Fruit fly (Drosophila melanogaster) whole organism, embryonic: ENCODE data around the gene Adh.

Experiments
- Antp ChIP-seq: fragments of 200-800 bp; sonication (Bioruptor generic); optimal IDR thresholded peaks from 3 replicates; lab custom pipeline; 2016; ENCODE audit warnings: missing biosample characterization, missing genetic modification characterization
- Atf3 ChIP-seq: fragments of 200-800 bp; sonication (Bioruptor generic); optimal IDR thresholded peaks from 3 replicates; lab custom pipeline; 2016; ENCODE audit warnings: missing biosample characterization, missing genetic modification characterization
- CG10274 ChIP-seq: fragments of 200-800 bp; sonication (Bioruptor generic); optimal IDR thresholded peaks from 3 replicates; lab custom pipeline; 2017; ENCODE audit warnings: missing biosample characterization, mild to moderate bottlenecking, missing genetic modification characterization
- CG11695 ChIP-seq: fragments of 200-800 bp; sonication (Bioruptor generic); IDR thresholded peaks from 3 replicates; pipeline ENCODE4 v1.3.6; 2022; ENCODE audit warnings: missing biosample characterization, missing genetic modification characterization
- CG12104 ChIP-seq: fragments of 200-800 bp; sonication (Bioruptor generic); optimal IDR thresholded peaks from 3 replicates; lab custom pipeline; 2016; ENCODE audit warnings: missing biosample characterization, missing genetic modification characterization
- CG12769 ChIP-seq: fragments of 200-800 bp; sonication (Bioruptor generic); optimal IDR thresholded peaks from 2 replicates; lab custom pipeline; 2019; ENCODE audit warnings: missing biosample characterization, mild to moderate bottlenecking, missing genetic modification characterization, moderate library complexity
- CG12942 ChIP-seq: fragments of 200-800 bp; sonication (Bioruptor generic); optimal IDR thresholded peaks from 3 replicates; lab custom pipeline; 2016; ENCODE audit warnings: missing biosample characterization, missing genetic modification characterization
- CG14667 ChIP-seq: fragments of 200-800 bp; sonication (Bioruptor generic); IDR thresholded peaks from 2 replicates; pipeline ENCODE4 v1.3.6; 2022; ENCODE audit warnings: missing biosample characterization, missing genetic modification characterization
- CG1603 ChIP-seq: fragments of 200-800 bp; sonication (Bioruptor generic); optimal IDR thresholded peaks from 2 replicates; lab custom pipeline; 2019; ENCODE audit warnings: missing biosample characterization, mild to moderate bottlenecking, missing genetic modification characterization, moderate library complexity
- CG1647 ChIP-seq: fragments of 200-800 bp; sonication (Bioruptor generic); optimal IDR thresholded peaks from 3 replicates; lab custom pipeline; 2016; ENCODE audit warnings: missing biosample characterization, missing genetic modification characterization
- CG16779 ChIP-seq: fragments of 200-800 bp; sonication (Bioruptor generic); IDR thresholded peaks from 2 replicates; pipeline ENCODE4 v1.3.6; 2022; ENCODE audit warnings: missing biosample characterization, missing genetic modification characterization
- CG17328 ChIP-seq: fragments of 200-800 bp; sonication (Bioruptor generic); IDR thresholded peaks from 2 replicates; pipeline ENCODE4 v1.3.6; 2022; ENCODE audit warnings: missing biosample characterization, missing genetic modification characterization
- CG17359 ChIP-seq: fragments of 200-800 bp; sonication (Bioruptor generic); optimal IDR thresholded peaks from 3 replicates; lab custom pipeline; 2018; ENCODE audit warnings: missing biosample characterization, mild to moderate bottlenecking, missing genetic modification characterization, moderate library complexity
- CG18764 ChIP-seq: fragments of 200-800 bp; sonication (Bioruptor generic); optimal IDR thresholded peaks from 3 replicates; lab custom pipeline; 2016; ENCODE audit warnings: missing biosample characterization, missing genetic modification characterization
- CG3847 ChIP-seq: fragments of 200-800 bp; sonication (Bioruptor generic); IDR thresholded peaks from 2 replicates; pipeline ENCODE4 v1.3.6; 2022; ENCODE audit warnings: missing biosample characterization, missing genetic modification characterization
- CG3995 ChIP-seq: fragments of 200-800 bp; sonication (Bioruptor generic); optimal IDR thresholded peaks from 3 replicates; lab custom pipeline; 2016; ENCODE audit warnings: missing biosample characterization, missing genetic modification characterization
- CG4282 ChIP-seq: fragments of 200-800 bp; sonication (Bioruptor generic); optimal IDR thresholded peaks from 2 replicates; lab custom pipeline; 2016; ENCODE audit warnings: missing biosample characterization, missing genetic modification characterization
- CG5180 ChIP-seq: fragments of 200-800 bp; sonication (Bioruptor generic); optimal IDR thresholded peaks from 3 replicates; lab custom pipeline; 2017; ENCODE audit warnings: missing biosample characterization, missing genetic modification characterization, mild to moderate bottlenecking, moderate library complexity, missing genetic modification reagents
- CG6854 ChIP-seq: fragments of 200-800 bp; sonication (Bioruptor generic); optimal IDR thresholded peaks from 3 replicates; lab custom pipeline; 2017; ENCODE audit warnings: missing biosample characterization, mild to moderate bottlenecking, missing genetic modification characterization
- CG7357 ChIP-seq: fragments of 200-800 bp; sonication (Bioruptor generic); IDR thresholded peaks from 3 replicates; pipeline ENCODE4 v1.3.6; 2022; ENCODE audit warnings: missing biosample characterization, missing genetic modification characterization
- CG7556 ChIP-seq: fragments of 200-800 bp; sonication (Bioruptor generic); optimal IDR thresholded peaks from 2 replicates; lab custom pipeline; 2017; ENCODE audit warnings: missing biosample characterization, mild to moderate bottlenecking, missing genetic modification characterization
- CG8924 ChIP-seq: fragments of 200-800 bp; optimal IDR thresholded peaks from 3 replicates; lab custom pipeline; 2019; ENCODE audit warnings: missing biosample characterization, mild to moderate bottlenecking, missing genetic modification characterization, moderate library complexity
- CG9609 ChIP-seq: fragments of 200-800 bp; sonication (Bioruptor generic); optimal IDR thresholded peaks from 3 replicates; lab custom pipeline; 2016; ENCODE audit warnings: missing biosample characterization, missing genetic modification characterization
- CG9727 ChIP-seq: fragments of 200-800 bp; sonication (Bioruptor generic); optimal IDR thresholded peaks from 3 replicates; lab custom pipeline; 2017; ENCODE audit warnings: missing biosample characterization, mild to moderate bottlenecking, missing genetic modification characterization
- CG9876 ChIP-seq: fragments of 200-800 bp; sonication (Bioruptor generic); optimal IDR thresholded peaks from 2 replicates; lab custom pipeline; 2016; ENCODE audit warnings: missing biosample characterization, missing genetic modification characterization
- CoRest ChIP-seq: fragments of 200-800 bp; sonication (Bioruptor generic); optimal IDR thresholded peaks from 3 replicates; lab custom pipeline; 2018; ENCODE audit warnings: missing biosample characterization, mild to moderate bottlenecking, missing genetic modification characterization, moderate library complexity
- D ChIP-seq, 2 experiments: fragments of 200-800 bp in 1 of 2; fragments of >200 bp in 1 of 2; sonication (Bioruptor generic) in 1 of 2; optimal IDR thresholded peaks; 2 replicates in 1 of 2; 3 replicates in 1 of 2; lab custom pipeline; 2017; ENCODE audit warnings: mild to moderate bottlenecking in 1 of 2, missing biosample characterization in 1 of 2, missing genetic modification characterization in 1 of 2, missing genetic modification reagents in 1 of 2
- Dad ChIP-seq: fragments of 200-800 bp; sonication (Bioruptor generic); optimal IDR thresholded peaks from 3 replicates; lab custom pipeline; 2016; ENCODE audit warnings: missing biosample characterization, missing genetic modification characterization
- Doc3 ChIP-seq: fragments of 200-800 bp; sonication (Bioruptor generic); IDR thresholded peaks from 3 replicates; pipeline ENCODE4 v1.3.6; 2022; ENCODE audit warnings: missing biosample characterization, missing genetic modification characterization; ENCODE audit not compliant: partially characterized antibody
- E2f1 ChIP-seq: fragments of 200-800 bp; sonication (Bioruptor generic); IDR thresholded peaks from 2 replicates; pipeline ENCODE4 v1.3.6; 2022; ENCODE audit warnings: missing biosample characterization, missing genetic modification characterization
- Hmx ChIP-seq: fragments of 200-800 bp; sonication (Bioruptor generic); optimal IDR thresholded peaks from 2 replicates; lab custom pipeline; 2016; ENCODE audit warnings: missing biosample characterization, missing genetic modification characterization
- Nf-YA ChIP-seq: fragments of 200-800 bp; sonication (Bioruptor generic); IDR thresholded peaks from 2 replicates; pipeline ENCODE4 v1.3.6; 2022; ENCODE audit warnings: missing biosample characterization, missing genetic modification characterization
- Rfx ChIP-seq: fragments of 200-800 bp; sonication (Bioruptor generic); IDR thresholded peaks from 2 replicates; pipeline ENCODE4 v1.3.6; 2022; ENCODE audit warnings: missing biosample characterization, missing genetic modification characterization
- Vsx1 ChIP-seq: fragments of 200-800 bp; sonication (Bioruptor generic); optimal IDR thresholded peaks from 2 replicates; lab custom pipeline; 2017; ENCODE audit warnings: missing biosample characterization, mild to moderate bottlenecking, missing genetic modification characterization, missing genetic modification reagents
- Xrp1 ChIP-seq: fragments of 200-800 bp; sonication (Bioruptor generic); IDR thresholded peaks from 2 replicates; pipeline ENCODE4 v1.3.6; 2022; ENCODE audit warnings: missing biosample characterization, missing genetic modification characterization
- YL-1 ChIP-seq: fragments of 200-800 bp; sonication (Bioruptor generic); optimal IDR thresholded peaks from 3 replicates; lab custom pipeline; 2017; ENCODE audit warnings: missing biosample characterization, mild to moderate bottlenecking, missing genetic modification characterization
- ash1 ChIP-seq: fragments of 200-800 bp; sonication (Bioruptor generic); optimal IDR thresholded peaks from 2 replicates; lab custom pipeline; 2018; ENCODE audit warnings: missing biosample characterization, mild to moderate bottlenecking, missing genetic modification characterization
- ems ChIP-seq: fragments of 200-800 bp; sonication (Bioruptor generic); optimal IDR thresholded peaks from 3 replicates; lab custom pipeline; 2016; ENCODE audit warnings: missing biosample characterization, missing genetic modification characterization
- eve ChIP-seq, 2 experiments: fragments of >200 bp; optimal IDR thresholded peaks; 2 replicates each; lab custom pipeline; 2017; ENCODE audit warnings: missing biosample characterization in 2 of 2, missing genetic modification characterization in 2 of 2
- fd102C ChIP-seq: fragments of 200-800 bp; sonication (Bioruptor generic); optimal IDR thresholded peaks from 2 replicates; lab custom pipeline; 2018; ENCODE audit warnings: missing biosample characterization, mild to moderate bottlenecking, missing genetic modification characterization, moderate library complexity
- hth ChIP-seq: fragments of >200 bp; optimal IDR thresholded peaks from 2 replicates; lab custom pipeline; 2017; ENCODE audit warnings: inconsistent platforms
- lab ChIP-seq: fragments of 200-800 bp; sonication (Bioruptor generic); optimal IDR thresholded peaks from 3 replicates; lab custom pipeline; 2017; ENCODE audit warnings: missing biosample characterization, missing genetic modification characterization, mild to moderate bottlenecking, moderate library complexity, missing genetic modification reagents
- nmo ChIP-seq: fragments of 200-800 bp; sonication (Bioruptor generic); optimal IDR thresholded peaks from 2 replicates; lab custom pipeline; 2018; ENCODE audit warnings: missing biosample characterization, mild to moderate bottlenecking, missing genetic modification characterization, moderate library complexity
- pzg ChIP-seq: fragments of 200-800 bp; sonication (Bioruptor generic); optimal IDR thresholded peaks from 3 replicates; lab custom pipeline; 2018; ENCODE audit warnings: missing biosample characterization, mild to moderate bottlenecking, missing genetic modification characterization, moderate library complexity
- sc ChIP-seq, 3 experiments: fragments of >200 bp in 2 of 3; fragments of 200-800 bp in 1 of 3; sonication (Bioruptor generic) in 1 of 3; optimal IDR thresholded peaks; 2 replicates in 2 of 3; 3 replicates in 1 of 3; lab custom pipeline; 2017; ENCODE audit warnings: mild to moderate bottlenecking in 1 of 3, missing biosample characterization in 1 of 3, missing genetic modification characterization in 1 of 3, missing genetic modification reagents in 1 of 3
- scrt ChIP-seq: fragments of 200-800 bp; sonication (Bioruptor generic); optimal IDR thresholded peaks from 2 replicates; lab custom pipeline; 2018; ENCODE audit warnings: missing biosample characterization, mild to moderate bottlenecking, missing genetic modification characterization, moderate library complexity
- slp2 ChIP-seq: fragments of 200-800 bp; sonication (Bioruptor generic); optimal IDR thresholded peaks from 2 replicates; lab custom pipeline; 2016; ENCODE audit warnings: missing biosample characterization, missing genetic modification characterization
- so ChIP-seq: fragments of 200-800 bp; sonication (Bioruptor generic); IDR thresholded peaks from 3 replicates; pipeline ENCODE4 v1.3.6; 2022; ENCODE audit warnings: missing biosample characterization, missing genetic modification characterization
- tgo ChIP-seq: fragments of 200-800 bp; sonication (Bioruptor generic); IDR thresholded peaks from 3 replicates; pipeline ENCODE4 v1.3.6; 2022; ENCODE audit warnings: missing biosample characterization, missing genetic modification characterization
- tx ChIP-seq: fragments of 200-800 bp; sonication (Bioruptor generic); optimal IDR thresholded peaks from 2 replicates; lab custom pipeline; 2016; ENCODE audit warnings: missing biosample characterization, missing genetic modification characterization
- usp ChIP-seq: fragments of >200 bp; optimal IDR thresholded peaks from 2 replicates; lab custom pipeline; 2017; ENCODE audit warnings: missing biosample characterization, missing genetic modification characterization

Gene Adh

dm6 chr2L:14619602-14620001 is 4.2 kb downstream of the Adh start (continued):
- peak; percentile 52; the same call in 2 of the 3 replicates for TF ChIP-seq tgo
- TF ChIP-seq slp2, result no peak
- no peak for TF ChIP-seq D (optimal IDR thresholded peaks at IDR 0.05; lab: Kevin White, UChicago)
- no peak for TF ChIP-seq D (GFP tag; optimal IDR thresholded peaks at IDR 0.05; lab: Kevin White, UChicago)
- TF ChIP-seq Nf-YA (GFP tag; lab: Robert Waterston, UW), result no peak
- no peak for TF ChIP-seq sc (optimal IDR thresholded peaks at IDR 0.05; lab: Kevin White, UChicago)
- TF ChIP-seq sc (GFP tag; optimal IDR thresholded peaks at IDR 0.05; lab: Kevin White, UChicago), result no peak
- no peak for TF ChIP-seq CG10274 (GFP tag; lab: Kevin White, UChicago)
- no peak for TF ChIP-seq CG9609 (GFP tag; lab: Kevin White, UChicago)
- no peak for TF ChIP-seq CG7556
- peak; percentile 27 for TF ChIP-seq CG17359
- no peak for TF ChIP-seq CG7357 (GFP tag; lab: Robert Waterston, UW)
- TF ChIP-seq CG4282 (GFP tag; lab: Kevin White, UChicago), result no peak
- TF ChIP-seq ash1, result no peak
- TF ChIP-seq pzg (GFP tag; lab: Kevin White, UChicago), result no peak
- peak; percentile 57 for TF ChIP-seq lab
- no peak for TF ChIP-seq CG6854 (GFP tag; lab: Kevin White, UChicago)
- TF ChIP-seq CG11695 (GFP tag; lab: Robert Waterston, UW), result no peak
- 0 out of 3 replicates have a peak, but pooled peaks have one; percentile 37 for TF ChIP-seq so (GFP tag; lab: Robert Waterston, UW)
- peak; percentile 45 for TF ChIP-seq CG3847 (GFP tag; lab: Robert Waterston, UW)
- no peak for TF ChIP-seq hth (lab: Kevin White, UChicago)
- TF ChIP-seq CG12104 (GFP tag; lab: Kevin White, UChicago), result peak; percentile 5
- TF ChIP-seq E2f1 (GFP tag; lab: Robert Waterston, UW), result peak; percentile 24; the same call in 1 of the 2 replicates
- TF ChIP-seq Atf3 (GFP tag; lab: Kevin White, UChicago), result no peak
- TF ChIP-seq CG12942 (GFP tag; lab: Kevin White, UChicago), result no peak
- no peak for TF ChIP-seq YL-1 (GFP tag; lab: Kevin White, UChicago)
- TF ChIP-seq CG1647 (GFP tag; lab: Kevin White, UChicago), result no peak
- TF ChIP-seq CG5180 (GFP tag; lab: Kevin White, UChicago), result no peak
- TF ChIP-seq Doc3 (GFP tag; lab: Robert Waterston, UW), result no peak
- TF ChIP-seq CG8924 (tag; lab: Kevin White, UChicago), result no peak
- TF ChIP-seq CG17328, result 0 out of 2 replicates have a peak, but pooled peaks have one; percentile 5
- TF ChIP-seq Vsx1, result no peak
- TF ChIP-seq scrt (GFP tag; lab: Kevin White, UChicago), result no peak
- peak; percentile 33; the same call in 1 of the 2 replicates for TF ChIP-seq CG14667 (GFP tag; lab: Robert Waterston, UW)
- TF ChIP-seq ems (GFP tag; lab: Kevin White, UChicago), result no peak
- TF ChIP-seq tx (GFP tag; lab: Kevin White, UChicago), result no peak
- TF ChIP-seq Dad (GFP tag; lab: Kevin White, UChicago), result no peak
- TF ChIP-seq eve (GFP tag; optimal IDR thresholded peaks at IDR 0.05; lab: Kevin White, UChicago), result no peak
- TF ChIP-seq Antp, result peak; percentile 33
- no peak for TF ChIP-seq nmo (GFP tag; lab: Kevin White, UChicago)
- no peak for TF ChIP-seq CG16779
- TF ChIP-seq CG9876 (GFP tag; lab: Kevin White, UChicago), result no peak
- TF ChIP-seq Hmx (GFP tag; lab: Kevin White, UChicago), result no peak
- peak; percentile 76 for TF ChIP-seq Rfx
- peak; percentile 7 for TF ChIP-seq CG12769 (tag; lab: Kevin White, UChicago)
- no peak for TF ChIP-seq CG9727 (GFP tag; lab: Kevin White, UChicago)
- TF ChIP-seq Xrp1, result no peak; the same call in 1 of the 2 replicates
- no peak for TF ChIP-seq fd102C
- peak; percentile 13 for TF ChIP-seq CoRest
- no peak for TF ChIP-seq CG1603 (tag; lab: Kevin White, UChicago)
- TF ChIP-seq CG18764, result no peak
- TF ChIP-seq usp (GFP tag; lab: Kevin White, UChicago), result no peak
- no peak for TF ChIP-seq CG3995
